Fruit fly (Drosophila melanogaster) whole organism, embryonic: ENCODE data around the gene CG8543.

Experiments
- Asciz ChIP-seq: fragments of 200-800 bp; sonication (Bioruptor generic); optimal IDR thresholded peaks from 2 replicates; lab custom pipeline; 2017; ENCODE audit warnings: missing biosample characterization, mild to moderate bottlenecking, missing genetic modification characterization, missing genetic modification reagents
- CG10147 ChIP-seq: fragments of 200-800 bp; sonication (Bioruptor generic); optimal IDR thresholded peaks from 2 replicates; lab custom pipeline; 2019; ENCODE audit warnings: missing biosample characterization, mild to moderate bottlenecking, missing genetic modification characterization, moderate library complexity
- CG10209 ChIP-seq: fragments of 200-800 bp; sonication (Bioruptor generic); optimal IDR thresholded peaks from 3 replicates; lab custom pipeline; 2017; ENCODE audit warnings: missing biosample characterization, mild to moderate bottlenecking, missing genetic modification characterization, missing genetic modification reagents
- CG10274 ChIP-seq: fragments of 200-800 bp; sonication (Bioruptor generic); optimal IDR thresholded peaks from 3 replicates; lab custom pipeline; 2017; ENCODE audit warnings: missing biosample characterization, mild to moderate bottlenecking, missing genetic modification characterization
- CG10565 ChIP-seq: fragments of 200-800 bp; sonication (Bioruptor generic); optimal IDR thresholded peaks from 3 replicates; lab custom pipeline; 2016; ENCODE audit warnings: missing biosample characterization, mild to moderate bottlenecking, missing genetic modification characterization
- CG12659 ChIP-seq: fragments of 200-800 bp; sonication (Bioruptor generic); optimal IDR thresholded peaks from 3 replicates; lab custom pipeline; 2017; ENCODE audit warnings: mild to moderate bottlenecking, missing biosample characterization, missing genetic modification reagents, missing genetic modification characterization
- CG13123 ChIP-seq: fragments of 200-800 bp; sonication (Bioruptor generic); optimal IDR thresholded peaks from 2 replicates; lab custom pipeline; 2016; ENCODE audit warnings: missing biosample characterization, missing genetic modification characterization
- CG1529 ChIP-seq: fragments of 200-800 bp; sonication (Bioruptor generic); optimal IDR thresholded peaks from 3 replicates; lab custom pipeline; 2018; ENCODE audit warnings: missing biosample characterization, missing genetic modification characterization
- CG17186 ChIP-seq: fragments of 200-800 bp; sonication (Bioruptor generic); optimal IDR thresholded peaks from 3 replicates; lab custom pipeline; 2017; ENCODE audit warnings: missing biosample characterization, missing genetic modification reagents, missing genetic modification characterization
- CG17328 ChIP-seq: fragments of 200-800 bp; sonication (Bioruptor generic); IDR thresholded peaks from 2 replicates; pipeline ENCODE4 v1.3.6; 2022; ENCODE audit warnings: missing biosample characterization, missing genetic modification characterization
- CG2120 ChIP-seq: fragments of 200-800 bp; sonication (Bioruptor generic); optimal IDR thresholded peaks from 3 replicates; lab custom pipeline; 2016; ENCODE audit warnings: missing biosample characterization, missing genetic modification characterization
- CG2678 ChIP-seq: fragments of 200-800 bp; sonication (Bioruptor generic); optimal IDR thresholded peaks from 3 replicates; lab custom pipeline; 2019; ENCODE audit warnings: missing biosample characterization, mild to moderate bottlenecking, missing genetic modification characterization, moderate library complexity
- CG3065 ChIP-seq: fragments of 200-800 bp; sonication (Bioruptor generic); optimal IDR thresholded peaks from 2 replicates; lab custom pipeline; 2016; ENCODE audit warnings: missing biosample characterization, missing genetic modification characterization
- CG31224 ChIP-seq: fragments of 200-800 bp; sonication (Bioruptor generic); IDR thresholded peaks from 2 replicates; pipeline ENCODE4 v1.3.6; 2022; ENCODE audit warnings: missing biosample characterization, missing genetic modification characterization
- CG32772 ChIP-seq: fragments of 200-800 bp; sonication (Bioruptor generic); IDR thresholded peaks from 2 replicates; pipeline ENCODE4 v1.3.6; 2022; ENCODE audit warnings: missing biosample characterization, missing genetic modification characterization
- CG34422 ChIP-seq: fragments of 200-800 bp; sonication (Bioruptor generic); IDR thresholded peaks from 3 replicates; pipeline ENCODE4 v1.3.6; 2022; ENCODE audit warnings: missing biosample characterization, missing genetic modification characterization
- CG3726 ChIP-seq: fragments of 200-800 bp; sonication (Bioruptor generic); IDR thresholded peaks from 3 replicates; pipeline ENCODE4, ENCODE4 v1.3.6; 2022; ENCODE audit warnings: missing biosample characterization, missing genetic modification characterization
- CG4617 ChIP-seq: fragments of 200-800 bp; sonication (Bioruptor generic); optimal IDR thresholded peaks from 3 replicates; lab custom pipeline; 2016; ENCODE audit warnings: missing biosample characterization, missing genetic modification characterization, borderline replicate concordance
- CG4707 ChIP-seq: fragments of 200-800 bp; sonication (Bioruptor generic); optimal IDR thresholded peaks from 2 replicates; lab custom pipeline; 2018; ENCODE audit warnings: missing biosample characterization, mild to moderate bottlenecking, missing genetic modification characterization, moderate library complexity
- CG5953 ChIP-seq: fragments of 200-800 bp; sonication (Bioruptor generic); IDR thresholded peaks from 2 replicates; pipeline ENCODE4 v1.3.6; 2022; ENCODE audit warnings: missing biosample characterization, missing genetic modification characterization
- CG8359 ChIP-seq: fragments of 200-800 bp; sonication (Bioruptor generic); optimal IDR thresholded peaks from 2 replicates; lab custom pipeline; 2017; ENCODE audit warnings: missing biosample characterization, mild to moderate bottlenecking, missing genetic modification characterization, borderline replicate concordance
- CG8478 ChIP-seq: fragments of >200 bp; optimal IDR thresholded peaks from 2 replicates; lab custom pipeline; 2018
- CG9797 ChIP-seq: fragments of 200-800 bp; sonication (Bioruptor generic); optimal IDR thresholded peaks from 3 replicates; lab custom pipeline; 2018; ENCODE audit warnings: missing biosample characterization, mild to moderate bottlenecking, missing genetic modification characterization
- CTCF ChIP-seq: fragments of 200-800 bp; sonication (Bioruptor generic); optimal IDR thresholded peaks from 2 replicates; lab custom pipeline; 2017; ENCODE audit warnings: missing biosample characterization, mild to moderate bottlenecking, missing genetic modification characterization, moderate library complexity
- Dfd ChIP-seq, 2 experiments: fragments of >200 bp; optimal IDR thresholded peaks; 2 replicates each; lab custom pipeline; 2017; ENCODE audit warnings: missing biosample characterization in 2 of 2, missing genetic modification characterization in 2 of 2
- Doc2 ChIP-seq: fragments of 200-800 bp; sonication (Bioruptor generic); IDR thresholded peaks from 2 replicates; pipeline ENCODE4 v1.3.6; 2022; ENCODE audit warnings: missing biosample characterization, missing genetic modification characterization
- Elba2 ChIP-seq: fragments of 200-800 bp; sonication (Bioruptor generic); optimal IDR thresholded peaks from 3 replicates; lab custom pipeline; 2016; ENCODE audit warnings: missing biosample characterization, missing genetic modification characterization
- Ets97D ChIP-seq: fragments of 200-800 bp; sonication (Bioruptor generic); optimal IDR thresholded peaks from 3 replicates; lab custom pipeline; 2016; ENCODE audit warnings: missing biosample characterization, missing genetic modification characterization
- Hmr ChIP-seq: fragments of 200-800 bp; sonication (Bioruptor generic); optimal IDR thresholded peaks from 3 replicates; lab custom pipeline; 2017; ENCODE audit warnings: mild to moderate bottlenecking, missing biosample characterization, missing genetic modification reagents, missing genetic modification characterization
- Kr ChIP-seq: fragments of 200-800 bp; sonication (Bioruptor generic); optimal IDR thresholded peaks from 2 replicates; lab custom pipeline; 2017; ENCODE audit warnings: missing biosample characterization, mild to moderate bottlenecking, missing genetic modification characterization
- Max ChIP-seq: fragments of 200-800 bp; sonication (Bioruptor generic); optimal IDR thresholded peaks from 2 replicates; lab custom pipeline; 2016; ENCODE audit warnings: missing biosample characterization, mild to moderate bottlenecking, missing genetic modification characterization
- bbx ChIP-seq: fragments of 200-800 bp; sonication (Bioruptor generic); IDR thresholded peaks from 2 replicates; pipeline ENCODE4 v1.3.6; 2022; ENCODE audit warnings: missing biosample characterization, missing genetic modification characterization; ENCODE audit not compliant: partially characterized antibody
- crc ChIP-seq: fragments of 200-800 bp; sonication (Bioruptor generic); optimal IDR thresholded peaks from 2 replicates; lab custom pipeline; 2016; ENCODE audit warnings: missing biosample characterization, missing genetic modification characterization
- crol ChIP-seq: fragments of 200-800 bp; sonication (Bioruptor generic); IDR thresholded peaks from 2 replicates; pipeline ENCODE4 v1.3.6; 2022; ENCODE audit warnings: missing biosample characterization, missing genetic modification characterization
- emc ChIP-seq: fragments of 200-800 bp; sonication (Bioruptor generic); optimal IDR thresholded peaks from 2 replicates; lab custom pipeline; 2016; ENCODE audit warnings: missing biosample characterization, missing genetic modification characterization
- gem ChIP-seq: fragments of 200-800 bp; sonication (Bioruptor generic); optimal IDR thresholded peaks from 2 replicates; lab custom pipeline; 2019; ENCODE audit warnings: missing biosample characterization, mild to moderate bottlenecking, missing genetic modification characterization, moderate library complexity
- gt ChIP-seq: fragments of 200-800 bp; sonication (Bioruptor generic); IDR thresholded peaks from 2 replicates; pipeline ENCODE4 v1.3.6; 2022; ENCODE audit warnings: missing biosample characterization, missing genetic modification characterization
- onecut ChIP-seq: fragments of 200-800 bp; sonication (Bioruptor generic); IDR thresholded peaks from 2 replicates; pipeline ENCODE4 v1.3.6; 2022; ENCODE audit warnings: missing biosample characterization, missing genetic modification characterization
- pan ChIP-seq, 4 experiments: fragments of >200 bp in 3 of 4; fragments of 200-800 bp in 1 of 4; sonication (Bioruptor generic) in 1 of 4; optimal IDR thresholded peaks in 3 of 4; IDR thresholded peaks in 1 of 4; 2 replicates each; pipeline versions ENCODE4 v1.3.6 to Lab custom; 2017 to 2022; ENCODE audit warnings: missing biosample characterization in 2 of 4, missing genetic modification characterization in 2 of 4, mixed read lengths in 1 of 4
- psq ChIP-seq: fragments of 200-800 bp; sonication (Bioruptor generic); optimal IDR thresholded peaks from 2 replicates; lab custom pipeline; 2017; ENCODE audit warnings: missing biosample characterization, missing genetic modification characterization
- ranshi ChIP-seq: fragments of 200-800 bp; sonication (Bioruptor generic); IDR thresholded peaks from 2 replicates; pipeline ENCODE4 v1.3.6; 2022; ENCODE audit warnings: missing biosample characterization, missing genetic modification characterization
- sd ChIP-seq: fragments of 200-800 bp; sonication (Bioruptor generic); optimal IDR thresholded peaks from 3 replicates; lab custom pipeline; 2018; ENCODE audit warnings: missing biosample characterization, mild to moderate bottlenecking, missing genetic modification characterization, moderate library complexity
- so ChIP-seq: fragments of 200-800 bp; sonication (Bioruptor generic); IDR thresholded peaks from 3 replicates; pipeline ENCODE4 v1.3.6; 2022; ENCODE audit warnings: missing biosample characterization, missing genetic modification characterization
- sob ChIP-seq: fragments of 200-800 bp; sonication (Bioruptor generic); IDR thresholded peaks from 2 replicates; pipeline ENCODE4 v1.3.6; 2022; ENCODE audit warnings: missing biosample characterization, missing genetic modification characterization
- sqz ChIP-seq: fragments of 200-800 bp; sonication (Bioruptor generic); optimal IDR thresholded peaks from 3 replicates; lab custom pipeline; 2018; ENCODE audit warnings: missing biosample characterization, mild to moderate bottlenecking, missing genetic modification characterization
- sr ChIP-seq: fragments of 200-800 bp; sonication (Bioruptor generic); IDR thresholded peaks from 3 replicates; pipeline ENCODE4 v1.3.6; 2022; ENCODE audit warnings: missing biosample characterization, missing genetic modification characterization
- stc ChIP-seq: fragments of 200-800 bp; sonication (Bioruptor generic); IDR thresholded peaks from 2 replicates; pipeline ENCODE4 v1.3.6; 2022; ENCODE audit warnings: missing biosample characterization, missing genetic modification characterization
- tgo ChIP-seq: fragments of 200-800 bp; sonication (Bioruptor generic); IDR thresholded peaks from 3 replicates; pipeline ENCODE4 v1.3.6; 2022; ENCODE audit warnings: missing biosample characterization, missing genetic modification characterization
- trem ChIP-seq: fragments of 200-800 bp; optimal IDR thresholded peaks from 3 replicates; lab custom pipeline; 2019; ENCODE audit warnings: missing biosample characterization, mild to moderate bottlenecking, missing genetic modification characterization, moderate library complexity

Gene CG8543

DNA sequence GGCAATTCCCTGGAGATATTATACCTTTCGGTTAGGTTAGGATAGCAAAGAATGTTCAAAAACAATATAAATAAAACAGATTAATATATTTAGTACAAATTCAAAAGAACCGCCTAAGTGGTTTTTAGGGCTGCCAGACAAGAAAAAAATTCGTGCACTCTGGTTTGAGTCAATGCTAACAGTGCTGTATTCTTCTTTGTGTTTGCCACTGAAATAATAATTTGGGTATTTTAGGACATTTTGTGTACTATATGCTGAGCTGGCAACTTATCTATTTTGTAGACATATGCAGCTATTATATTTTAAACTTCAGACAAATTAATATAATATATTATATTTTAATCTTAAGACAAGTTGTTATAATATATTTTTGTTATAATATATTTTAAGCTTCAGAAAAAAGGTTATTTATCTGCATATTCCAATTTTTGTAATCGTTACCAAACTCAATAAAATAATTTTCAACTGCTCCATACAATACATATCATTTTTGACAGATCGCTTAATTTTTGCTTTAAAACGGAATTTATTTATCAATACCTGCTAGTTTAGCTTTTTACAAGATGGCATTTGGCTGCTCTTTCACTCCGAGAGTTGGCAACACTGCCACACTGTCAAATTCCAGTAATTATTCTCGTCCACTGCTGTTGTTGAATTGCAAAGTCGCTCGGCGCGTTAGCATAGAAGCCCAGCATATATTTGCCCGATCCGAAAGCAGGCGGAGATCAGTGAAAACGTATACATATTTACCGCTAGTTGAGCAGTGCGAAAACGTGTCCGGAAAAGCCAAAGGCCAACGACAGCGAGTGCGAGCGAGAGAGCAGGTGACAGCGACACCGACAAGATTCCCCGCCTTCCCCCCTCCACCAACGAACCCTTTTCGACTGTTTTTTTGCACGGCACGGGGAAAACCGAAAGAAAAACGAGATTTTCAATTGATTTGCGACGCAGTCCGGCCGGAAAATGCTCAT lies 40.6 kb upstream of the CG8543 start, which contains the start of gene CG7546 (continued):
- no peak for TF ChIP-seq Elba2
- TF ChIP-seq CG13123 (GFP tag; lab: Kevin White, UChicago), result no peak
- TF ChIP-seq bbx (GFP tag; lab: Robert Waterston, UW), result no peak; the same call in 1 of the 2 replicates
- peak; percentile 54 for TF ChIP-seq Kr
- no peak for TF ChIP-seq CG8359 (GFP tag; lab: Kevin White, UChicago)
- no peak for TF ChIP-seq CG31224
- TF ChIP-seq Hmr (GFP tag; lab: Kevin White, UChicago), result peak; percentile 39
- TF ChIP-seq stc (GFP tag; lab: Robert Waterston, UW), result 0 out of 2 replicates have a peak, but pooled peaks have one; percentile 17
- no peak for TF ChIP-seq CG10274
- no peak for TF ChIP-seq psq
- no peak for TF ChIP-seq CG17328 (GFP tag; lab: Robert Waterston, UW)
- TF ChIP-seq Asciz, result no peak
- TF ChIP-seq CG2678 (tag; lab: Kevin White, UChicago), result no peak
- no peak for TF ChIP-seq tgo (GFP tag; lab: Robert Waterston, UW)
- no peak for TF ChIP-seq CG17186 (GFP tag; lab: Kevin White, UChicago)
- TF ChIP-seq CTCF, result no peak
- TF ChIP-seq CG8478, result no peak
- peak; percentile 40 for TF ChIP-seq CG9797 (GFP tag; lab: Kevin White, UChicago)
- peak; percentile 88 for TF ChIP-seq sd (tag; lab: Kevin White, UChicago)
- no peak for TF ChIP-seq CG10565 (GFP tag; lab: Kevin White, UChicago)
- no peak for TF ChIP-seq CG5953 (GFP tag; lab: Robert Waterston, UW)
- no peak for TF ChIP-seq CG3726 (GFP tag; lab: Robert Waterston, UW)
- TF ChIP-seq CG10209 (GFP tag; lab: Kevin White, UChicago), result peak; percentile 24
- no peak for TF ChIP-seq crc (GFP tag; lab: Kevin White, UChicago)
- TF ChIP-seq CG34422 (GFP tag; lab: Robert Waterston, UW), result peak; percentile 75; the same call in 2 of the 3 replicates
- TF ChIP-seq gem, result no peak
- no peak for TF ChIP-seq so (GFP tag; lab: Robert Waterston, UW)
- TF ChIP-seq Ets97D (GFP tag; lab: Kevin White, UChicago), result peak; percentile 39
- 0 out of 2 replicates have a peak, but pooled peaks have one; percentile 11 for TF ChIP-seq sob (GFP tag; lab: Robert Waterston, UW)
- no peak for TF ChIP-seq pan (optimal IDR thresholded peaks at IDR 0.05; lab: Kevin White, UChicago)
- no peak for TF ChIP-seq pan (GFP tag; optimal IDR thresholded peaks at IDR 0.05 in 1 of 2, IDR thresholded peaks at IDR 0.05 in 1 of 2)
- TF ChIP-seq Doc2, result no peak
- TF ChIP-seq Max, result no peak
- no peak for TF ChIP-seq sqz (GFP tag; lab: Kevin White, UChicago)
- TF ChIP-seq crol (GFP tag; lab: Robert Waterston, UW), result peak; percentile 99
- TF ChIP-seq emc (GFP tag; lab: Kevin White, UChicago), result no peak
- no peak for TF ChIP-seq CG4707 (GFP tag; lab: Kevin White, UChicago)
- no peak for TF ChIP-seq CG10147 (GFP tag; lab: Kevin White, UChicago)
- no peak for TF ChIP-seq gt
- peak; percentile 91 for TF ChIP-seq CG4617
- TF ChIP-seq sr (GFP tag; lab: Robert Waterston, UW), result no peak
- TF ChIP-seq CG1529, result no peak
- TF ChIP-seq CG32772 (GFP tag; lab: Robert Waterston, UW), result no peak
- no peak for TF ChIP-seq onecut (GFP tag; lab: Robert Waterston, UW)
- TF ChIP-seq ranshi (GFP tag; lab: Robert Waterston, UW), result peak; percentile 26; the same call in 1 of the 2 replicates
- TF ChIP-seq CG2120 (GFP tag; lab: Kevin White, UChicago), result peak; percentile 63
- no peak for TF ChIP-seq Dfd (GFP tag; optimal IDR thresholded peaks at IDR 0.05; lab: Kevin White, UChicago)
- no peak for TF ChIP-seq CG3065 (GFP tag; lab: Kevin White, UChicago)
- TF ChIP-seq CG12659 (GFP tag; lab: Kevin White, UChicago), result peak; percentile 69
- TF ChIP-seq trem (tag; lab: Kevin White, UChicago), result peak; percentile 58
